Worm (Caenorhabditis elegans): ENCODE data around the gene C17F4.7.

Gene C17F4.7

DNA sequence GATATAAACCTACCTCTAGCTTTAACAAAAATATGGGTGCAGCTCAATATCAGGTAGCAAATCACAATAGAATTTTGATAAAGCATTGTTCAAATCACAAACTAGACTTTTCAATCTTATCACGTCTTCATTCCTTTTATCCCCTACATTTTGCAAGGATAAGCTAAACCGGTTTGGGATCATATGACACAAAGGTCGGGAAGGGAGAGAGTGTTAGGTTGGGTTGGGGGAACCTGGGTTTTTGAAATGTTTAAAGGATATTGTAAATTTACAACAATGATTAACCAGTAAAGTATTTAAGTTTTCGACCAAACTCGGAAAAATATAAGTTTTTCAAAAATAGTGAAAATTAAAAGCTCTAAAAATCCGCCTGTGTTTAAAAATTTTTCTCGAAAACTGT, 1.7 kb downstream of the C17F4.7 start, which contains the start of gene C17F4.12:
TSS of gene C17F4.12 (minus strand) at position 101 of the 400 bp plus-strand sequence.
- TF ChIP-seq ceh-14 (tag; optimal IDR thresholded peaks at IDR 0.05) = no peak
- no peak for TF ChIP-seq eyg-1 (tag; optimal IDR thresholded peaks at IDR 0.05)
- TF ChIP-seq pha-2 (tag; optimal IDR thresholded peaks at IDR 0.05) = no peak
- no peak for TF ChIP-seq C08G9.2 (tag; optimal IDR thresholded peaks at IDR 0.05)
- no peak for TF ChIP-seq syd-9 (tag; optimal IDR thresholded peaks at IDR 0.05)
- TF ChIP-seq F13H6.1 (tag; optimal IDR thresholded peaks at IDR 0.05) = no peak
- TF ChIP-seq pros-1 (tag; optimal IDR thresholded peaks at IDR 0.05) = no peak
- TF ChIP-seq fax-1 (tag; optimal IDR thresholded peaks at IDR 0.05) = no peak
- no peak for TF ChIP-seq dve-1 (tag; optimal IDR thresholded peaks at IDR 0.05)
- no peak for TF ChIP-seq unc-55 (GFP tag; optimal IDR thresholded peaks at IDR 0.05)
- no peak for TF ChIP-seq ttx-3 (tag; optimal IDR thresholded peaks at IDR 0.05)
- TF ChIP-seq che-1 (tag; optimal IDR thresholded peaks at IDR 0.05) = no peak
- TF ChIP-seq ceh-6 (GFP tag; optimal IDR thresholded peaks at IDR 0.05) = no peak
- TF ChIP-seq tbx-7 (tag; optimal IDR thresholded peaks at IDR 0.05) = no peak
- no peak for TF ChIP-seq ahr-1 (tag; optimal IDR thresholded peaks at IDR 0.05)
- no peak for TF ChIP-seq pqm-1 (tag; optimal IDR thresholded peaks at IDR 0.05)
- no peak for TF ChIP-seq sdc-2 (tag; optimal IDR thresholded peaks at IDR 0.05)
- TF ChIP-seq K09A11.1 (tag; optimal IDR thresholded peaks at IDR 0.05; ENCODE audit: insufficient read depth) = no peak
- TF ChIP-seq sox-2 (GFP tag; IDR thresholded peaks at IDR 0.05) = no peak

DNA sequence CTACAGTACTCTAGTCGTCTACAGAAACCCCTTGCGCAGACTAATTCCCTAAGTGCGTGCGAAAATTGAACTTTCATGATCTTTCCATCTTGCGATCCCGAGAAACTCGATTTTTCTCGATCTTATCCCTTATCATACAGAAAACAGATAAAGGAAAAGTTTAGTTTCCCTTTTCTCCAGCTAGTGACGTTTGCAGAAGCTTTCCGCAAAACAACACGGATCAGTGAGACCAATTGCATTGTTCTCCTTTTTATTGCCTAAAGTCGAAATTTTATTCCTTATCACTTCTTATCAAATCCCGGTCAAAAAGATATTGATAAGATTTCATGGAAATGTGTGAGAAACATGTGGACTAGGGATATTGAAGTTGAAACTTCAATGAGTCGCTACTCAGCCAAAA, 4.0 kb downstream of the C17F4.7 start:
- TF ChIP-seq madf-2 (tag; optimal IDR thresholded peaks at IDR 0.05) (no peak), mec-3 (tag; optimal IDR thresholded peaks at IDR 0.05; ENCODE audit: borderline replicate concordance) (no peak), ceh-45 (GFP tag; IDR thresholded peaks at IDR 0.05) (no peak), zip-5 (tag; optimal IDR thresholded peaks at IDR 0.05) (no peak), gmeb-2 (tag; optimal IDR thresholded peaks at IDR 0.05) (no peak), elt-2 (tag; optimal IDR thresholded peaks at IDR 0.05) (no peak)

DNA sequence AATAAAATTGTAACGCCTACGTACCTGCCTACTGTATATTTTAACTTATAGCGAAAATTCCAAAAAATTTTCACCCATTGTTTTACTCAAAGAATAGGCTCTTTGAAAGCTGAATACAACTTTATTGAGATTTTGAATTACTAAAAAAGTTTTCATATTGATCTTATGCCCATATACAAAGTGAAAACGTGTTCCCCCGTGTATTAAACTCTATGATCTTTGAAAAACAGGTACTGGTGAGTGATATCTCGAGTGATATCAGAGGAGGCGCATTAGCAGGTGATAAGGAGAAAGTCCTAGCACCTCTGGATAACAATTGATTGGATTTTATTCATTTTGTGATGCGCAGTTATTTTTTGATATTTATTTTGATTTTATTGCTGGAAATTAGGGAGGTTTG, 5.6 kb downstream of the C17F4.7 start, which contains the start of gene C17F4.3:
TSS of gene C17F4.3 (plus strand) at position 301 of the 400 bp plus-strand sequence.
- no peak for TF ChIP-seq fax-1 (tag; optimal IDR thresholded peaks at IDR 0.05)
- TF ChIP-seq hlh-8 (tag; optimal IDR thresholded peaks at IDR 0.05) = no peak
- TF ChIP-seq sdc-2 (tag; optimal IDR thresholded peaks at IDR 0.05) = no peak
- no peak for TF ChIP-seq K09A11.1 (tag; optimal IDR thresholded peaks at IDR 0.05; ENCODE audit: insufficient read depth)
- no peak for TF ChIP-seq elt-4 (tag; optimal IDR thresholded peaks at IDR 0.05)

DNA sequence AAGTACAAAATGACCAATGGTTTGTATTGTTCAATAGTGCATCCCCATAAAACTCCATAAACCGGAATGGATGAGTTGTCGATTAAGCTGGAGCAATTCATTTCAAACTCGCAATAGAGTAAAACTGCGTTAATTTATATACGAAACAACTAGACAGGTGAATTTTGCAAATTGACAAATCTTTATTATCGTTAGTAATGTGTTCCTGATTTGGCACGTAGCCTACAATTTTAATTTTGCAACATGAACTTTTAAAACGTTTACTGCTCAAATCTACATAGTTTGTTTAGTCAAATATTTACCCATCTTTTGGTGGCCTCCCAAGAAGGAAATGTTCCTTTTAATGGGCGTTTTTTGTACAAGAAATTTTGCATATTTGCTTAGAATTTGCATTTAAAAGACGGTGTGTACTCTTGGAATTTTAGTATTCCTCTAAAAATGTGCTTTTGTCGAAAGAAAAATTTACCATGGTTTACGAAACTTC, 8.7 kb downstream of the C17F4.7 start, which contains the start of the genes srz-67 and C17F4.11:
TSS of gene srz-67 (minus strand) at position 101 of the 484 bp plus-strand sequence.
TSS of gene C17F4.11 (plus strand) at position 434 of the 484 bp plus-strand sequence.
- no peak for TF ChIP-seq ceh-9 (tag; optimal IDR thresholded peaks at IDR 0.05)
- TF ChIP-seq pqm-1 (tag; optimal IDR thresholded peaks at IDR 0.05) = no peak
- TF ChIP-seq unc-55 (GFP tag; optimal IDR thresholded peaks at IDR 0.05) = no peak
- no peak for TF ChIP-seq tbx-2 (tag; optimal IDR thresholded peaks at IDR 0.05)
- TF ChIP-seq ceh-18 (tag; optimal IDR thresholded peaks at IDR 0.05) = no peak
- no peak for TF ChIP-seq nfya-1 (tag; optimal IDR thresholded peaks at IDR 0.05)

DNA sequence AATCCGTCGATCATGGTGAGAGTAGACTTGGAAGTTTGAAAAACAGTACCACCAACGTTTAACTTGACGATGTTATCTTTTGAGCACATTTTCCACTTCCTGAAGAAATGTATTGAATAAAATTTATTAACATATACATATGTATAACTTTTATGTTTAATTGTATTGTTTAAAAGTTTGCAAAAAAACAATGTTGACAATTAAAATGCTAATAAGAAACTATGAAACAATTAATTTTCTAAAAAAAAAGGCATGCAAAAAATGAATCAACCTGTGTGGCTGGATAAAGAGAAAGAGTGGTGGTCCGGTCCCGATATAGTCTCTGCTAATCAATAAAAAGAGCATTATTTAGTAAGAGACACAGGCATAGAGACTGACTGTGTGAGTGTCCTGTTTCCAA, 11.1 kb downstream of the C17F4.7 start, which contains the start of gene C17F4.8:
TSS of gene C17F4.8 (minus strand) at position 101 of the 400 bp plus-strand sequence.
- TF ChIP-seq tbx-7 (tag; optimal IDR thresholded peaks at IDR 0.05) = no peak
- TF ChIP-seq hlh-6 (tag; optimal IDR thresholded peaks at IDR 0.05) = no peak
- no peak for TF ChIP-seq unc-42 (tag; optimal IDR thresholded peaks at IDR 0.05)
- TF ChIP-seq unc-86 (tag; optimal IDR thresholded peaks at IDR 0.05) = no peak
- TF ChIP-seq ahr-1 (tag; optimal IDR thresholded peaks at IDR 0.05) = no peak
